Fruit fly (Drosophila melanogaster) whole organism: ENCODE measurements around the gene CG1233.

Experiments
- EcR ChIP-seq, 2 experiments: fragments of >200 bp; optimal IDR thresholded peaks; 2 replicates each; lab custom pipeline; 2017; ENCODE audit warnings: missing biosample characterization in 2 of 2, missing genetic modification characterization in 2 of 2, missing genetic modification reagents in 2 of 2
- pan ChIP-seq: fragments of >200 bp; optimal IDR thresholded peaks from 2 replicates; lab custom pipeline; 2017
- psq ChIP-seq: fragments of >200 bp; optimal IDR thresholded peaks from 2 replicates; lab custom pipeline; 2017
- usp ChIP-seq: fragments of >200 bp; optimal IDR thresholded peaks from 2 replicates; lab custom pipeline; 2017; ENCODE audit warnings: missing biosample characterization, missing genetic modification characterization, mixed read lengths

DNA sequence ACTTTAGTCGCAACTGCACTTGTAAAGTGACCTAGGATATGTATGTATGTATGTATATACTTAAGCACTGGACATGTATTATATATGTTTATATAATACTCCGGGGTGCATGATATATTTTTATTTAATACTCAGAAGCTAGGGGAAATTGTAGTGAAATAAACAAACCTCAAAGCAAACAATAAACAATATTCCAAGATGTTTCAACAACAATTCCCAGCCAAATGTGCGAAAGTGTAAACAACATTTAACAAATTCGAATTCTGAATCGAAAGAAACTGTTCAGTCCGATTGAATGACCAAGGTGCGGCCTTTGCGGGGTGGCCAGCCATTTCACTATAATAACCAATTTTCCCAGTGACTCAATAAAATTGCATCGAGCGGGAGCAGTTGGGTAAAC, 21.1 kb upstream of the CG1233 start:
- TF ChIP-seq psq (lab: Kevin White, UChicago) (no peak), usp (GFP tag; lab: Kevin White, UChicago) (no peak), pan (lab: Kevin White, UChicago) (no peak), EcR (GFP tag; optimal IDR thresholded peaks at IDR 0.05; lab: Kevin White, UChicago) (no peak)
